Worm (Caenorhabditis elegans) whole organism, L1 larva: ENCODE measurements around the gene K09C8.7.

Experiments used
- ceh-82 ChIP-seq, 3 experiments: fragments of 150-350 bp in 1 of 3; sonication (generic microtip) in 2 of 3; optimal IDR thresholded peaks; 2 replicates each; lab custom pipeline; 2014 to 2017; ENCODE audit warnings: missing biosample characterization in 3 of 3, missing genetic modification characterization in 3 of 3
- efl-3 ChIP-seq: fragments of 200-800 bp; sonication (Bioruptor generic); optimal IDR thresholded peaks from 2 replicates; lab custom pipeline; 2018; ENCODE audit warnings: mild to moderate bottlenecking, missing genetic modification characterization, missing compliant biosample characterization
- irx-1 ChIP-seq: sonication (generic microtip); optimal IDR thresholded peaks from 2 replicates; lab custom pipeline; 2016; ENCODE audit warnings: missing genetic modification characterization, missing compliant biosample characterization
- mep-1 ChIP-seq: fragments of 150-350 bp; optimal IDR thresholded peaks from 2 replicates; lab custom pipeline; 2014; ENCODE audit warnings: missing biosample characterization, missing genetic modification characterization
- nhr-19 ChIP-seq: fragments of 200-800 bp; sonication (Bioruptor generic); conservative IDR thresholded peaks from 2 replicates; pipeline ENCODE4 v1.3.6; 2022; ENCODE audit warnings: missing genetic modification characterization, missing compliant biosample characterization
- pqm-1 ChIP-seq: sonication (generic microtip); optimal IDR thresholded peaks from 3 replicates; lab custom pipeline; 2017; ENCODE audit warnings: missing biosample characterization, missing genetic modification characterization
- tbx-2 ChIP-seq: sonication (generic microtip); optimal IDR thresholded peaks from 2 replicates; lab custom pipeline; 2016; ENCODE audit warnings: missing genetic modification characterization, missing compliant biosample characterization
- zag-1 ChIP-seq: fragments of 150-350 bp; optimal IDR thresholded peaks from 2 replicates; lab custom pipeline; 2014; ENCODE audit warnings: missing biosample characterization, missing genetic modification characterization
- ztf-11 ChIP-seq, 2 experiments: sonication (generic microtip); optimal IDR thresholded peaks; 2 replicates each; lab custom pipeline; 2016 to 2017; ENCODE audit warnings: missing genetic modification characterization in 2 of 2, missing biosample characterization in 1 of 2, missing compliant biosample characterization in 1 of 2

- TF ChIP-seq tbx-2 (tag; lab: Kevin White, UChicago) (no peak), pqm-1 (no peak), ztf-11 (tag; optimal IDR thresholded peaks at IDR 0.05; lab: Kevin White, UChicago) (no peak), irx-1 (tag; lab: Kevin White, UChicago) (no peak), nhr-19 (GFP tag; lab: Robert Waterston, UW) (no peak), mep-1 (tag; lab: Kevin White, UChicago) (no peak), zag-1 (tag; lab: Kevin White, UChicago) (no peak), efl-3 (GFP tag; lab: Kevin White, UChicago) (no peak), ceh-82 (tag; optimal IDR thresholded peaks at IDR 0.05; lab: Kevin White, UChicago) (no peak)
These were observed 36.5 kb downstream of the K09C8.7 start for ce11 chrX:10914421-10915277.
